Fruit fly (Drosophila melanogaster): ENCODE results near the gene CG31688.

Gene CG31688

dm6 chr2L:20414750-20415211 lies 11.2 kb upstream of the CG31688 start, which contains the start of gene CG10947 (continued):
- TF ChIP-seq H2.0 (GFP tag; IDR thresholded peaks at IDR 0.05): peak; percentile 73
- TF ChIP-seq Nf-YB (GFP tag; optimal IDR thresholded peaks at IDR 0.05): peak; percentile 5
- no peak for TF ChIP-seq mld (GFP tag; IDR thresholded peaks at IDR 0.05; ENCODE audit: partially characterized antibody)
- no peak for TF ChIP-seq dan (GFP tag; IDR thresholded peaks at IDR 0.05)
- no peak; the same call in 2 of the 3 replicates for TF ChIP-seq croc (GFP tag; conservative IDR thresholded peaks at IDR 0.05)
- TF ChIP-seq Doc2 (GFP tag; IDR thresholded peaks at IDR 0.05): no peak
- peak; percentile 58 for TF ChIP-seq CG11723 (GFP tag; optimal IDR thresholded peaks at IDR 0.05)
- no peak for TF ChIP-seq slou (GFP tag; optimal IDR thresholded peaks at IDR 0.05)
- TF ChIP-seq CG1602 (GFP tag; optimal IDR thresholded peaks at IDR 0.05): peak; percentile 62
- peak; percentile 13 for TF ChIP-seq zen (tag; optimal IDR thresholded peaks at IDR 0.05)
- peak; percentile 53 for TF ChIP-seq luna (GFP tag; optimal IDR thresholded peaks at IDR 0.05)
- TF ChIP-seq NK7.1 (GFP tag; optimal IDR thresholded peaks at IDR 0.05): peak; percentile 57
- no peak for TF ChIP-seq ab (GFP tag; optimal IDR thresholded peaks at IDR 0.05)
- peak; percentile 60 for TF ChIP-seq CG12744 (GFP tag; optimal IDR thresholded peaks at IDR 0.05)
- TF ChIP-seq Bgb (GFP tag; IDR thresholded peaks at IDR 0.05; ENCODE audit: partially characterized antibody): peak; percentile 73
- TF ChIP-seq CG2889 (GFP tag; IDR thresholded peaks at IDR 0.05): 0 out of 3 replicates have a peak, but pooled peaks have one; percentile 4
- TF ChIP-seq CG9215 (GFP tag; IDR thresholded peaks at IDR 0.05): no peak
- peak; percentile 59 for TF ChIP-seq HLH54F (GFP tag; optimal IDR thresholded peaks at IDR 0.05)
- peak; percentile 7 for TF ChIP-seq CG10147 (GFP tag; optimal IDR thresholded peaks at IDR 0.05)
- peak; percentile 42 for TF ChIP-seq CG30431 (GFP tag; optimal IDR thresholded peaks at IDR 0.05)
- peak; percentile 42 for TF ChIP-seq gsb-n (tag; optimal IDR thresholded peaks at IDR 0.05)
- peak; percentile 73 for TF ChIP-seq onecut (GFP tag; IDR thresholded peaks at IDR 0.05)
- no peak for TF ChIP-seq cad (GFP tag; optimal IDR thresholded peaks at IDR 0.05)
- TF ChIP-seq CG7556 (GFP tag; optimal IDR thresholded peaks at IDR 0.05): peak; percentile 12
- peak; percentile 57 for TF ChIP-seq eyg (GFP tag; optimal IDR thresholded peaks at IDR 0.05)
- 0 out of 2 replicates have a peak, but pooled peaks have one; percentile 15 for TF ChIP-seq CG5953 (GFP tag; IDR thresholded peaks at IDR 0.05)
- no peak for TF ChIP-seq fd102C (GFP tag; optimal IDR thresholded peaks at IDR 0.05)
- peak; percentile 79 for TF ChIP-seq Hsf (GFP tag; optimal IDR thresholded peaks at IDR 0.05)
- peak; percentile 69 for TF ChIP-seq PHDP (tag; optimal IDR thresholded peaks at IDR 0.05)
- TF ChIP-seq peb (GFP tag; IDR thresholded peaks at IDR 0.05): 0 out of 2 replicates have a peak, but pooled peaks have one; percentile 13
- peak; percentile 36 for TF ChIP-seq Rx (GFP tag; IDR thresholded peaks at IDR 0.05)
- peak; percentile 76 for TF ChIP-seq az2 (GFP tag; optimal IDR thresholded peaks at IDR 0.05)
- peak; percentile 44 for TF ChIP-seq pzg (GFP tag; optimal IDR thresholded peaks at IDR 0.05)
- TF ChIP-seq CG16863 (GFP tag; optimal IDR thresholded peaks at IDR 0.05): peak; percentile 67
- peak; percentile 61 for TF ChIP-seq Fer1 (GFP tag; optimal IDR thresholded peaks at IDR 0.05)
- peak; percentile 67 for TF ChIP-seq bab2 (GFP tag; optimal IDR thresholded peaks at IDR 0.05)
- TF ChIP-seq gsb (GFP tag; IDR thresholded peaks at IDR 0.05): no peak; the same call in 1 of the 2 replicates
- peak; percentile 57 for TF ChIP-seq ind (GFP tag; optimal IDR thresholded peaks at IDR 0.05)
- no peak for TF ChIP-seq CG13894 (tag; optimal IDR thresholded peaks at IDR 0.05)
- peak; percentile 20 for TF ChIP-seq CG18262 (tag; optimal IDR thresholded peaks at IDR 0.05)
- peak; percentile 67 for TF ChIP-seq CG30403 (GFP tag; optimal IDR thresholded peaks at IDR 0.05)
- no peak for TF ChIP-seq Dfd (GFP tag; optimal IDR thresholded peaks at IDR 0.05)
- TF ChIP-seq zfh1 (GFP tag; IDR thresholded peaks at IDR 0.05): peak; percentile 79
- TF ChIP-seq Hmx (GFP tag; optimal IDR thresholded peaks at IDR 0.05): no peak
- TF ChIP-seq abd-A (tag; optimal IDR thresholded peaks at IDR 0.05): no peak
- no peak for TF ChIP-seq B-H1 (GFP tag; IDR thresholded peaks at IDR 0.05)
- peak; percentile 30; the same call in 1 of the 3 replicates for TF ChIP-seq so (GFP tag; IDR thresholded peaks at IDR 0.05)
- peak; percentile 33 for TF ChIP-seq CG11398 (GFP tag; optimal IDR thresholded peaks at IDR 0.05)
- peak; percentile 64 for TF ChIP-seq NFAT (GFP tag; IDR thresholded peaks at IDR 0.05)
- no peak for TF ChIP-seq grn (GFP tag; optimal IDR thresholded peaks at IDR 0.05)
- no peak for TF ChIP-seq CG7745 (tag; optimal IDR thresholded peaks at IDR 0.05)
- TF ChIP-seq esg (GFP tag; conservative IDR thresholded peaks at IDR 0.05): no peak
